Fruit fly (Drosophila melanogaster): ENCODE measurements around the gene CG11000.

Gene CG11000

dm6 chr3R:5813157-5813659, 11.1 kb downstream of the CG11000 start, which contains the start of gene CG42675:
TSS of gene CG42675 (plus strand) at chr3R:5813609.
- TF ChIP-seq Hnf4 (GFP tag; optimal IDR thresholded peaks at IDR 0.05) (no peak), CrebA (GFP tag; optimal IDR thresholded peaks at IDR 0.05; ENCODE audit: borderline replicate concordance) (peak; percentile 25), Jra (GFP tag; optimal IDR thresholded peaks at IDR 0.05) (no peak)

dm6 chr3R:5821243-5821642, 19.1 kb downstream of the CG11000 start, which contains the start of gene Hpr1:
TSS of gene Hpr1 (minus strand) at chr3R:5821440.
- TF ChIP-seq sage (GFP tag; optimal IDR thresholded peaks at IDR 0.05) (peak; percentile 33), Sp1 (GFP tag; optimal IDR thresholded peaks at IDR 0.05) (no peak), Vsx2 (GFP tag; optimal IDR thresholded peaks at IDR 0.05; ENCODE audit: partially characterized antibody) (no peak)

dm6 chr3R:5821750-5822149, 19.6 kb downstream of the CG11000 start, which contains the start of gene CG46303:
TSS of gene CG46303 (plus strand) at chr3R:5821972.
- TF ChIP-seq OdsH (GFP tag; optimal IDR thresholded peaks at IDR 0.05) (no peak), Dfd (GFP tag; optimal IDR thresholded peaks at IDR 0.05) (no peak), usp (GFP tag; optimal IDR thresholded peaks at IDR 0.05) (no peak), h (GFP tag; optimal IDR thresholded peaks at IDR 0.05) (peak; percentile 51), Mio (GFP tag; optimal IDR thresholded peaks at IDR 0.05) (no peak), N (GFP tag; optimal IDR thresholded peaks at IDR 0.05) (no peak)

dm6 chr3R:5824456-5824855, 22.3 kb downstream of the CG11000 start, which contains the start of the genes Sec20 and dgrn:
TSS of gene Sec20 (minus strand) at chr3R:5824532.
TSS of gene dgrn (plus strand) at chr3R:5824615.
- TF ChIP-seq Rel (GFP tag; optimal IDR thresholded peaks at IDR 0.05) (peak; percentile 25), Rel (tag; optimal IDR thresholded peaks at IDR 0.05) (peak; percentile 41), dl (GFP tag; optimal IDR thresholded peaks at IDR 0.05; ENCODE audit: insufficient read depth in 1 of 2, partially characterized antibody in 2 of 2) (no peak), Hr78 (GFP tag; optimal IDR thresholded peaks at IDR 0.05) (no peak), CrebA (GFP tag; optimal IDR thresholded peaks at IDR 0.05; ENCODE audit: borderline replicate concordance) (peak; percentile 46), foxo (GFP tag; optimal IDR thresholded peaks at IDR 0.05) (peak in 1 of 2 experiments; percentile 79), CG9705 (GFP tag; optimal IDR thresholded peaks at IDR 0.05) (peak; percentile 48), Sp1 (GFP tag; optimal IDR thresholded peaks at IDR 0.05) (peak; percentile 70), Hnf4 (GFP tag; optimal IDR thresholded peaks at IDR 0.05) (peak; percentile 88), usp (GFP tag; optimal IDR thresholded peaks at IDR 0.05) (no peak), rgr (GFP tag; optimal IDR thresholded peaks at IDR 0.05) (peak; percentile 82), br (GFP tag; optimal IDR thresholded peaks at IDR 0.05) (peak; percentile 70), OdsH (GFP tag; optimal IDR thresholded peaks at IDR 0.05) (peak; percentile 77), Mio (GFP tag; optimal IDR thresholded peaks at IDR 0.05) (no peak), Myc (optimal IDR thresholded peaks at IDR 0.05) (peak; percentile 33), Jra (GFP tag; optimal IDR thresholded peaks at IDR 0.05) (peak; percentile 86), Dfd (GFP tag; optimal IDR thresholded peaks at IDR 0.05) (no peak), h (GFP tag; optimal IDR thresholded peaks at IDR 0.05) (peak; percentile 83), sage (GFP tag; optimal IDR thresholded peaks at IDR 0.05) (peak; percentile 78), CG32264 (GFP tag; optimal IDR thresholded peaks at IDR 0.05) (peak; percentile 21), fru (GFP tag; optimal IDR thresholded peaks at IDR 0.05) (peak; percentile 67), lola (GFP tag; optimal IDR thresholded peaks at IDR 0.05) (no peak), brk (GFP tag; optimal IDR thresholded peaks at IDR 0.05) (peak; percentile 92), dmrt93B (GFP tag; optimal IDR thresholded peaks at IDR 0.05) (peak; percentile 45), psq (GFP tag; optimal IDR thresholded peaks at IDR 0.05) (peak; percentile 68), N (GFP tag; optimal IDR thresholded peaks at IDR 0.05) (no peak), pan (optimal IDR thresholded peaks at IDR 0.05) (no peak), ey (GFP tag; optimal IDR thresholded peaks at IDR 0.05) (peak; percentile 50), Hr83 (GFP tag; optimal IDR thresholded peaks at IDR 0.05; ENCODE audit: poor library complexity, severe bottlenecking) (peak; percentile 27), Dif (GFP tag; optimal IDR thresholded peaks at IDR 0.05; ENCODE audit: partially characterized antibody) (no peak), tai (GFP tag; optimal IDR thresholded peaks at IDR 0.05) (no peak), sv (GFP tag; optimal IDR thresholded peaks at IDR 0.05) (peak; percentile 68), Vsx2 (GFP tag; optimal IDR thresholded peaks at IDR 0.05; ENCODE audit: partially characterized antibody) (no peak), HLH106 (tag; optimal IDR thresholded peaks at IDR 0.05) (peak; percentile 78), dsf (GFP tag; optimal IDR thresholded peaks at IDR 0.05; ENCODE audit: borderline replicate concordance) (peak; percentile 58), Abd-B (GFP tag; optimal IDR thresholded peaks at IDR 0.05) (no peak), GATAd (GFP tag; optimal IDR thresholded peaks at IDR 0.05) (no peak), woc (GFP tag; optimal IDR thresholded peaks at IDR 0.05) (peak; percentile 76)
